Fruit fly (Drosophila melanogaster) whole organism, embryonic: ENCODE data around the gene CG42784.

Source experiments
- CG10209 ChIP-seq: fragments of 200-800 bp; sonication (Bioruptor generic); optimal IDR thresholded peaks from 3 replicates; lab custom pipeline; 2017; ENCODE audit warnings: missing biosample characterization, mild to moderate bottlenecking, missing genetic modification characterization, missing genetic modification reagents
- Ets65A ChIP-seq: fragments of 200-800 bp; sonication (Bioruptor generic); peaks from one replicate; lab custom pipeline; 2016; ENCODE audit warnings: missing biosample characterization, missing genetic modification characterization
- Gsc ChIP-seq: fragments of 200-800 bp; sonication (Bioruptor generic); IDR thresholded peaks from 2 replicates; pipeline ENCODE4 v1.3.6; 2022; ENCODE audit warnings: missing biosample characterization, missing genetic modification characterization
- ara ChIP-seq: fragments of 200-800 bp; sonication (Bioruptor generic); IDR thresholded peaks from 2 replicates; pipeline ENCODE4 v1.3.6; 2022; ENCODE audit warnings: missing biosample characterization, missing genetic modification characterization
- sug ChIP-seq: fragments of 200-800 bp; optimal IDR thresholded peaks from 2 replicates; lab custom pipeline; 2019; ENCODE audit warnings: missing biosample characterization, mild to moderate bottlenecking, missing genetic modification characterization, moderate library complexity

dm6 chr2L:13529675-13530074 is 114.4 kb downstream of the CG42784 start, which contains the start of gene CG33642:
- TF ChIP-seq CG10209 (GFP tag; lab: Kevin White, UChicago): no peak
- TF ChIP-seq Ets65A (GFP tag; lab: Kevin White, UChicago): no peak
- TF ChIP-seq Gsc (GFP tag; lab: Robert Waterston, UW): no peak
- TF ChIP-seq ara (GFP tag; lab: Robert Waterston, UW): no peak
- no peak for TF ChIP-seq sug (tag; lab: Kevin White, UChicago)
